Fruit fly (Drosophila melanogaster): ENCODE results near the gene skd.
A peak's percentile ranks its signal among the peaks of the same experiment; 100 is the strongest.

Gene skd

dm6 chr3L:21044721-21045120, 17.5 kb upstream of the skd start:
- TF ChIP-seq CG6689 (GFP tag; IDR thresholded peaks at IDR 0.05) (peak; percentile 46; the same call in 1 of the 2 replicates), D19A (tag; optimal IDR thresholded peaks at IDR 0.05) (peak; percentile 77), CG1647 (GFP tag; optimal IDR thresholded peaks at IDR 0.05) (no peak), NK7.1 (GFP tag; optimal IDR thresholded peaks at IDR 0.05) (no peak), Atf3 (GFP tag; optimal IDR thresholded peaks at IDR 0.05) (no peak), ttk (GFP tag; IDR thresholded peaks at IDR 0.05) (no peak), CG7963 (GFP tag; IDR thresholded peaks at IDR 0.05; ENCODE audit: partially characterized antibody) (no peak), Opbp (GFP tag; IDR thresholded peaks at IDR 0.05; ENCODE audit: partially characterized antibody) (no peak), disco-r (GFP tag; optimal IDR thresholded peaks at IDR 0.05) (no peak), CG17328 (GFP tag; IDR thresholded peaks at IDR 0.05) (no peak), wek (GFP tag; optimal IDR thresholded peaks at IDR 0.05) (no peak), CG8281 (tag; optimal IDR thresholded peaks at IDR 0.05) (no peak), CG10209 (GFP tag; optimal IDR thresholded peaks at IDR 0.05) (no peak), crol (GFP tag; IDR thresholded peaks at IDR 0.05) (peak; percentile 60), CG11723 (GFP tag; optimal IDR thresholded peaks at IDR 0.05) (no peak), sens (GFP tag) (peak; percentile 67), Max (GFP tag; optimal IDR thresholded peaks at IDR 0.05) (no peak), Xrp1 (GFP tag; IDR thresholded peaks at IDR 0.05) (no peak), CG8944 (GFP tag; optimal IDR thresholded peaks at IDR 0.05) (no peak), rib (GFP tag; IDR thresholded peaks at IDR 0.05) (no peak), CG11456 (GFP tag; IDR thresholded peaks at IDR 0.05) (no peak)

- TF ChIP-seq ara (GFP tag; IDR thresholded peaks at IDR 0.05) (0 out of 2 replicates have a peak, but pooled peaks have one; percentile 17), salm (tag; optimal IDR thresholded peaks at IDR 0.05) (no peak), CG16779 (GFP tag; IDR thresholded peaks at IDR 0.05) (no peak), Ssrp (tag; optimal IDR thresholded peaks at IDR 0.05) (no peak), CG2712 (tag; optimal IDR thresholded peaks at IDR 0.05) (no peak), CG4360 (GFP tag; IDR thresholded peaks at IDR 0.05) (no peak), CG2120 (GFP tag; optimal IDR thresholded peaks at IDR 0.05) (no peak), CG11696 (GFP tag; IDR thresholded peaks at IDR 0.05) (no peak), Med (GFP tag) (peak; percentile 54), CG15514 (GFP tag; optimal IDR thresholded peaks at IDR 0.05) (no peak), sens (GFP tag) (peak; percentile 57), nom (GFP tag; optimal IDR thresholded peaks at IDR 0.05) (no peak), z (GFP tag; IDR thresholded peaks at IDR 0.05) (no peak), HHEX (GFP tag; optimal IDR thresholded peaks at IDR 0.05) (no peak), CG34422 (GFP tag; IDR thresholded peaks at IDR 0.05) (no peak), CG17361 (GFP tag; IDR thresholded peaks at IDR 0.05) (no peak), fd3F (GFP tag; optimal IDR thresholded peaks at IDR 0.05) (no peak), CG11504 (tag; optimal IDR thresholded peaks at IDR 0.05) (no peak), NC2β (GFP tag; optimal IDR thresholded peaks at IDR 0.05) (no peak), MESR4 (GFP tag; optimal IDR thresholded peaks at IDR 0.05) (no peak), CG10267 (tag; optimal IDR thresholded peaks at IDR 0.05) (no peak), Ets65A (GFP tag) (peak; percentile 54), Myb (GFP tag; optimal IDR thresholded peaks at IDR 0.05) (no peak), CG9876 (GFP tag; optimal IDR thresholded peaks at IDR 0.05) (no peak), CG10654 (GFP tag; optimal IDR thresholded peaks at IDR 0.05) (no peak), pfk (GFP tag; optimal IDR thresholded peaks at IDR 0.05) (no peak), E2f1 (GFP tag; IDR thresholded peaks at IDR 0.05) (no peak), CG10543 (GFP tag; optimal IDR thresholded peaks at IDR 0.05) (no peak), CG10209 (GFP tag; optimal IDR thresholded peaks at IDR 0.05) (no peak)
These were observed 16.9 kb upstream of the skd start for dm6 chr3L:21043894-21044682.
